Worm (Caenorhabditis elegans) whole organism, L4 larva: ENCODE data around the gene H06I04.3.

Experiments used
- daf-16 ChIP-seq, 3 experiments: sonication (generic microtip); optimal IDR thresholded peaks; 2 replicates each; lab custom pipeline; 2016 to 2017; ENCODE audit warnings: missing genetic modification characterization in 3 of 3, missing genetic modification reagents in 3 of 3, mild to moderate bottlenecking in 2 of 3, missing compliant biosample characterization in 2 of 3, missing biosample characterization in 1 of 3, moderate library complexity in 1 of 3
- nhr-28 ChIP-seq: fragments of 150-350 bp; optimal IDR thresholded peaks from 2 replicates; lab custom pipeline; 2014; ENCODE audit warnings: missing biosample characterization, missing genetic modification characterization
- nhr-77 ChIP-seq: fragments of 150-350 bp; optimal IDR thresholded peaks from 2 replicates; lab custom pipeline; 2014; ENCODE audit warnings: missing biosample characterization, missing genetic modification characterization
- rbr-2 ChIP-seq: sonication (generic microtip); optimal IDR thresholded peaks from 2 replicates; lab custom pipeline; 2016; ENCODE audit warnings: missing genotype, missing genetic modification characterization, missing compliant biosample characterization
- unc-62 ChIP-seq, 3 experiments: fragments of 150-350 bp in 1 of 3; sonication (generic microtip); optimal IDR thresholded peaks in 2 of 3; peaks in 1 of 3; 1 replicate in 1 of 3; 2 replicates in 2 of 3; lab custom pipeline; 2014 to 2017; ENCODE audit warnings: missing biosample characterization in 3 of 3, missing genetic modification characterization in 3 of 3, missing genetic modification reagents in 3 of 3, missing genotype in 1 of 3
- ztf-11 ChIP-seq: fragments of 150-350 bp; optimal IDR thresholded peaks from 2 replicates; lab custom pipeline; 2014; ENCODE audit warnings: missing biosample characterization, missing genetic modification characterization

The H06I04.3 gene

ce11 chrIII:3127613-3128012 is 57.3 kb downstream of the H06I04.3 start (continued):
- peak; percentile 48 for TF ChIP-seq nhr-77 (tag; lab: Kevin White, UChicago)

ce11 chrIII:3129036-3129435 is 58.7 kb downstream of the H06I04.3 start, which contains the start of gene Y53G8B.1:
Gene Y53G8B.1 (plus strand): TSS chrIII:3129277.
- TF ChIP-seq rbr-2 (tag; lab: Kevin White, UChicago) (no peak), nhr-28 (tag; lab: Kevin White, UChicago) (peak; percentile 7), ztf-11 (no peak), unc-62 (GFP tag; optimal IDR thresholded peaks at IDR 0.05 in 1 of 2; lab: Kevin White, UChicago) (peak in 1 of 2 experiments; percentile 51), unc-62 (tag; optimal IDR thresholded peaks at IDR 0.05; lab: Kevin White, UChicago) (no peak), daf-16 (GFP tag; optimal IDR thresholded peaks at IDR 0.05; lab: Kevin White, UChicago) (no peak), daf-16 (tag; optimal IDR thresholded peaks at IDR 0.05; lab: Kevin White, UChicago) (peak; percentile 78)
